Worm (Caenorhabditis elegans): ENCODE measurements around the gene dhhc-5.

dhhc-5 gene

DNA sequence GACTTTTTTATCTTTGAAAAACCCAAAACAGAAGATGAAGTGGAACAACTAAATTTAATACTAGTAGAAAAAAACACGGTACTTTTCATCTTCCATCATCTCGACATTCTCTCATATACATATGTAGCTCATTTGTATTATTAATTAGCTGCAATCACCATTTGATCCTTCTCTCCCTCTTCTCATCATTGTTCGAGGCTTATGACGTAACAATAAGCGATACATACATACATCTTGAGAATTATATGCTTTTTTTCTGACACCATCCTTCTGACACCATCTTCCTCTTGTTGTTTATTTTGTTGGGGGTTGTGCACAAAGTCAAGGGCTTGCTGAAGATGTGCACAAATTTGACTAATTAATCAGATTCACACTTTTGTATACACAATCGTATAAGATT, 11.5 kb downstream of the dhhc-5 start:
- TF ChIP-seq zag-1 (tag; optimal IDR thresholded peaks at IDR 0.05): no peak
- no peak for TF ChIP-seq alr-1 (tag; optimal IDR thresholded peaks at IDR 0.05; ENCODE audit: borderline replicate concordance)
- TF ChIP-seq lin-14 (GFP tag; optimal IDR thresholded peaks at IDR 0.05): no peak
- TF ChIP-seq lin-35 (GFP tag; optimal IDR thresholded peaks at IDR 0.05): no peak
- no peak for TF ChIP-seq nhr-90 (tag; optimal IDR thresholded peaks at IDR 0.05; ENCODE audit: poor library complexity)
- TF ChIP-seq nhr-11 (tag; optimal IDR thresholded peaks at IDR 0.05): no peak
- TF ChIP-seq swsn-7 (tag; optimal IDR thresholded peaks at IDR 0.05): no peak
- TF ChIP-seq lsy-2 (tag; optimal IDR thresholded peaks at IDR 0.05): no peak
- TF ChIP-seq hlh-17 (GFP tag; optimal IDR thresholded peaks at IDR 0.05; ENCODE audit: borderline replicate concordance): no peak
- no peak for TF ChIP-seq tlp-1 (tag; optimal IDR thresholded peaks at IDR 0.05)
- no peak for TF ChIP-seq vab-15 (tag; optimal IDR thresholded peaks at IDR 0.05)
- TF ChIP-seq nhr-84 (tag; optimal IDR thresholded peaks at IDR 0.05): no peak
- no peak for TF ChIP-seq snu-23 (GFP tag; optimal IDR thresholded peaks at IDR 0.05)
- TF ChIP-seq nhr-20 (tag; optimal IDR thresholded peaks at IDR 0.05): no peak
- no peak for TF ChIP-seq rnt-1 (tag; optimal IDR thresholded peaks at IDR 0.05)
- no peak for TF ChIP-seq C16A3.4 (tag; optimal IDR thresholded peaks at IDR 0.05)
- TF ChIP-seq F16B12.6 (tag; optimal IDR thresholded peaks at IDR 0.05): no peak
- no peak for TF ChIP-seq unc-86 (tag; optimal IDR thresholded peaks at IDR 0.05)
- TF ChIP-seq ceh-90 (tag; optimal IDR thresholded peaks at IDR 0.05): no peak

ce11 chrIII:6831312-6831711, 17.5 kb downstream of the dhhc-5 start:
- TF ChIP-seq Y116A8C.19 (tag; optimal IDR thresholded peaks at IDR 0.05; ENCODE audit: borderline replicate concordance): no peak
- no peak for TF ChIP-seq lsy-2 (tag; optimal IDR thresholded peaks at IDR 0.05)
- TF ChIP-seq ama-1 (optimal IDR thresholded peaks at IDR 0.05): no peak
- TF ChIP-seq unc-98 (GFP tag; IDR thresholded peaks at IDR 0.05): no peak
- TF ChIP-seq C04F5.9 (tag; optimal IDR thresholded peaks at IDR 0.05): no peak
- no peak for TF ChIP-seq pag-3 (tag; optimal IDR thresholded peaks at IDR 0.05; ENCODE audit: borderline replicate concordance, insufficient read depth)
- no peak for TF ChIP-seq nhr-85 (tag)
- TF ChIP-seq ceh-88 (GFP tag; IDR thresholded peaks at IDR 0.05): no peak
- TF ChIP-seq hlh-4 (tag; optimal IDR thresholded peaks at IDR 0.05): no peak
- no peak for TF ChIP-seq nhr-90 (tag; optimal IDR thresholded peaks at IDR 0.05; ENCODE audit: poor library complexity)

DNA sequence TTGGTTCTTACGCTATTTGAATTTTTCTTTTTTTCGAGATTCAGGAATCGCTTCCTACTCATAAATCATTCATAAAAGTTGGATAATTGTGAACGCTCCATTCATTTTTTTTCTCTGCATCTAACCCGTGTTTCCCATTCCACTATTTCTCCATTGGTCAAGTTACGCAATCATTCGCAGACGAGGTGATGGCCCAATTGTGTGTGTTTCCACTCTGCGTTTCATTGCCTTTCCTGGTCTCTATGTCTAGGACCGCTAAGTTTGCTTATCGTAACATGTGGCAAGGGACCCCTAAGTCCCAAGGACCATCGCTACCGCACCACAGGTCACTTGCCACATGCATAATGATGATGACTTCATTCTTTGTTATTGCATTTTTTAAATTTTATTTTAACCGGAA, 22.7 kb downstream of the dhhc-5 start:
- TF ChIP-seq hlh-17 (GFP tag; optimal IDR thresholded peaks at IDR 0.05; ENCODE audit: borderline replicate concordance) (no peak), lin-15B (tag; optimal IDR thresholded peaks at IDR 0.05) (no peak), lin-14 (GFP tag; optimal IDR thresholded peaks at IDR 0.05) (no peak), nhr-19 (GFP tag; conservative IDR thresholded peaks at IDR 0.05) (no peak), ztf-11 (tag; optimal IDR thresholded peaks at IDR 0.05) (no peak), ets-5 (GFP tag; IDR thresholded peaks at IDR 0.05) (no peak), nhr-85 (tag) (no peak), irx-1 (tag; optimal IDR thresholded peaks at IDR 0.05) (no peak), ceh-63 (GFP tag; optimal IDR thresholded peaks at IDR 0.05) (no peak), nhr-90 (tag; optimal IDR thresholded peaks at IDR 0.05; ENCODE audit: poor library complexity) (no peak), isw-1 (GFP tag; IDR thresholded peaks at IDR 0.05) (no peak), unc-86 (tag; optimal IDR thresholded peaks at IDR 0.05) (no peak), ama-1 (optimal IDR thresholded peaks at IDR 0.05) (no peak), xbp-1 (tag; optimal IDR thresholded peaks at IDR 0.05) (no peak)

DNA sequence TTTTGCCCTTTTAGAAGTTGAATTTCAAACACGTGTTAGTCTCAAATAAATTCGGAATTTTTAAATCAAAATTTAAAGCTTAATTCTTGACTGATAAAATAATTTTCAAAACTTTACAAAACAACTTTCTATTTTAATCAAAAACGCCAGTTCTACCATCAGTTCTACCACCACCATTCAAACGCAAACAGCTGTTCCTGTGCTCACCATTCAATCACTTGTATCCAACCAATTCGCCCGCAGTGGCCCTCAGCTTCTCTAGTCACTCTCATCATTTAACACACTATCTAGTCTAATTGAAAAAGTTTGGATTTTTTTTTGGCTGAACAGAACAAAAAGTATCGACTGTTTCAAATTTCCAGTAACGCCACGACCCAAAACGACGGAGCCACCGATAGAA, 26.1 kb downstream of the dhhc-5 start:
- TF ChIP-seq lin-14 (GFP tag; optimal IDR thresholded peaks at IDR 0.05) (peak; percentile 12), rnt-1 (tag; optimal IDR thresholded peaks at IDR 0.05) (peak; percentile 25), nhr-84 (tag; optimal IDR thresholded peaks at IDR 0.05) (no peak), dsc-1 (tag; optimal IDR thresholded peaks at IDR 0.05) (peak; percentile 28)
